Fruit fly (Drosophila melanogaster) Kc167 (cell line): ENCODE results near the gene Crk.

Experiments
- Sin3A ChIP-seq: fragments of >200 bp; optimal IDR thresholded peaks from 2 replicates; lab custom pipeline; 2018; ENCODE audit warnings: missing external identifiers
- h ChIP-seq: fragments of >200 bp; optimal IDR thresholded peaks from 3 replicates; lab custom pipeline; 2018; ENCODE audit warnings: missing external identifiers
- insv ChIP-seq: fragments of >200 bp; optimal IDR thresholded peaks from 3 replicates; lab custom pipeline; 2018; ENCODE audit warnings: missing external identifiers
- psq ChIP-seq: fragments of >200 bp; optimal IDR thresholded peaks from 2 replicates; lab custom pipeline; 2017; ENCODE audit warnings: missing external identifiers
- ttk ChIP-seq: sonication (Bioruptor generic); optimal IDR thresholded peaks from 2 replicates; lab custom pipeline; 2017; ENCODE audit warnings: missing external identifiers

dm6 chr4:254697-255096 lies 44.7 kb downstream of the Crk start, which contains the start of gene RhoGAP102A:
- TF ChIP-seq ttk (lab: Kevin White, UChicago) (no peak), psq (lab: Kevin White, UChicago) (no peak), insv (lab: Kevin White, UChicago) (no peak), Sin3A (lab: Kevin White, UChicago) (no peak), h (lab: Kevin White, UChicago) (no peak)
